Worm (Caenorhabditis elegans): ENCODE data around the gene snx-14.

ce11 chrII:13507535-13507934 is 23.5 kb downstream of the snx-14 start, which contains the start of gene nep-17:
- no peak for TF ChIP-seq ama-1 (optimal IDR thresholded peaks at IDR 0.05)
- no peak for TF ChIP-seq ama-1 (GFP tag; optimal IDR thresholded peaks at IDR 0.05)
- no peak for TF ChIP-seq ceh-40 (GFP tag; IDR thresholded peaks at IDR 0.05)
- no peak for TF ChIP-seq ets-4 (GFP tag; optimal IDR thresholded peaks at IDR 0.05)
- no peak for TF ChIP-seq pha-4 (tag; optimal IDR thresholded peaks at IDR 0.05)
- TF ChIP-seq unc-130 (GFP tag; optimal IDR thresholded peaks at IDR 0.05) = no peak
- TF ChIP-seq ztf-3 (GFP tag; optimal IDR thresholded peaks at IDR 0.05) = no peak
- TF ChIP-seq dpl-1 (GFP tag; optimal IDR thresholded peaks at IDR 0.05) = no peak
- no peak for TF ChIP-seq K12H6.12 (tag; optimal IDR thresholded peaks at IDR 0.05)
- no peak for TF ChIP-seq ccch-3 (GFP tag; optimal IDR thresholded peaks at IDR 0.05)
- no peak for TF ChIP-seq let-526 (GFP tag; IDR thresholded peaks at IDR 0.05)
